Worm (Caenorhabditis elegans): ENCODE measurements around the gene C55C3.3.

DNA sequence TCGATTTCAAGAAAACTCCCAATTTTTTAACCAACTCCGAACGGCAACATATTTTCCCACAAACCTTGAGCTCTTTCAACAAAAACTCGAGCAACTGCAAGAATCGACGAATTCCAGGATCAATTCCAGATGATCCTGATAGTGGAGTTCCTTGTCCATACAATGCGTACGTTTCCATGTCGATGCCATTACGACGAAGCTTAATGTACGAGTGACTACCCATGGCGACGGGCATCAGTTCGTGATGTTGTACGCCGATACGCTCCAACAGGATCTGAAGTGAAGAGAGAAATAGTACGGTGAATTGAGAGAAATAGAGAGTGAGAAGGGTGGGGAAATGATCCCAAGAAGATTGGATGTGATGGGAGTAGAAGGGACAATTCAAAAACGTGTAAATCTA, 23.0 kb upstream of the C55C3.3 start:
- TF ChIP-seq mep-1 (tag; optimal IDR thresholded peaks at IDR 0.05), result no peak
- no peak for TF ChIP-seq pha-4 (tag; optimal IDR thresholded peaks at IDR 0.05)
- no peak for TF ChIP-seq snpc-4 (tag; optimal IDR thresholded peaks at IDR 0.05)
- no peak for TF ChIP-seq unc-62 (GFP tag; optimal IDR thresholded peaks at IDR 0.05)
- TF ChIP-seq nhr-237 (tag; optimal IDR thresholded peaks at IDR 0.05), result no peak
- no peak for TF ChIP-seq lsy-2 (tag; optimal IDR thresholded peaks at IDR 0.05)
- no peak for TF ChIP-seq lin-13 (tag; optimal IDR thresholded peaks at IDR 0.05)
- no peak for TF ChIP-seq unc-39 (tag; optimal IDR thresholded peaks at IDR 0.05)
- TF ChIP-seq ztf-11 (tag; optimal IDR thresholded peaks at IDR 0.05), result no peak
- no peak for TF ChIP-seq nhr-28 (tag; optimal IDR thresholded peaks at IDR 0.05)
- TF ChIP-seq M03D4.4 (tag; optimal IDR thresholded peaks at IDR 0.05), result no peak
- no peak for TF ChIP-seq ceh-43 (GFP tag; optimal IDR thresholded peaks at IDR 0.05)
- TF ChIP-seq elt-3 (tag; optimal IDR thresholded peaks at IDR 0.05), result no peak

Data from whole organism, mixed stage, embryonic.